Worm (Caenorhabditis elegans) whole organism, L2 larva: Measurements from ENCODE around the gene lys-8.

Source experiments
- ama-1 ChIP-seq: fragments of 150-350 bp; optimal IDR thresholded peaks from 2 replicates; lab custom pipeline; 2018; ENCODE audit warnings: inconsistent platforms
- ceh-16 ChIP-seq: fragments of 150-350 bp; optimal IDR thresholded peaks from 2 replicates; lab custom pipeline; 2014; ENCODE audit warnings: missing biosample characterization, missing genetic modification characterization
- nhr-10 ChIP-seq: sonication (generic microtip); optimal IDR thresholded peaks from 2 replicates; lab custom pipeline; 2017; ENCODE audit warnings: missing biosample characterization, missing genetic modification characterization
- unc-62 ChIP-seq: fragments of 150-350 bp; optimal IDR thresholded peaks from 2 replicates; lab custom pipeline; 2014; ENCODE audit warnings: missing biosample characterization, missing genetic modification reagents, missing genetic modification characterization

DNA sequence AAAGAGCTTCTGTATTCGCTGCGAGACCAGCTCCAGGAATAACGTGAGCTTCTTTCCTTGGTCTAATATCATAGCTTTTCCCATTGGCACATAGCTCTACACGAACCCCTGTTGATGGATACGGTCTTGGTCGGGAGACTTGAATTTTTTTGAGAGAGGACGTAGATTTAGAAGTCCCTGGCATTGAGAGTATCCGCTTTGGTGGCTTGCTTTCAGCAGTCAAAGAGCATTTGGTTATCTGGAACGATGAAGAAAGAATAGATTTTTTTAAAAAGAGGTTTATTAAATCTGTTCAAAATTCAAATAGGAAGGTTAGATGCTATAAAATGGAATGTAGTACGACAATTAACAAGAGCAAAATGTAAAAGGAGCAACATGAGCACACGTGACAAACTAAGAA lies 3.7 kb downstream of the lys-8 start, which contains the start of gene C17G10.13:
- TF ChIP-seq nhr-10 (tag; lab: Kevin White, UChicago) (no peak), ceh-16 (tag; lab: Kevin White, UChicago) (no peak), ama-1 (lab: Kevin White, UChicago) (no peak), unc-62 (GFP tag; lab: Kevin White, UChicago) (no peak)
